Worm (Caenorhabditis elegans): ENCODE data around the gene F08F3.10.

F08F3.10 gene

DNA sequence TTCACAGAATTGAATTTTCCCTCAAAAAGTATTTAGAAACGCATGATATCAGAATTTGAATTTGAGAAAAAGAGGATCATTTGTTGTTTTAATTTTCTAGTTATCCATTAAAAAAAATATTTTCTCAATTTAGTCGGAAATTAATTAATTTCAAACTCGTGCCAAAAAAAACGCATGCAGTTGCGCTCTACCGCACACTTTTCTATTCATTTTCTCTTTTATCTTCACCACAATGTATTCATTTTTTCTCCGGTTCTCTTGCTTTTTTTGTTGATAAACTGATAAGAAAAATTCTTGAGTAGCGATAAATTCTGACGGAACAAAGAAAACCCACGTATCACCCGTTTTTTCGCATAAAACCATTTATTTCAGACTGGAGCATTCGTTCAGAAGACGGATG is 19.9 kb downstream of the F08F3.10 start, which contains the start of gene acl-6 (continued):
- no peak for TF ChIP-seq nhr-111 (GFP tag; optimal IDR thresholded peaks at IDR 0.05)
- peak in 1 of 2 experiments; percentile 76 for TF ChIP-seq mdl-1 (tag; optimal IDR thresholded peaks at IDR 0.05)
- no peak for TF ChIP-seq lin-39 (tag; optimal IDR thresholded peaks at IDR 0.05)
- TF ChIP-seq ztf-7 (tag; optimal IDR thresholded peaks at IDR 0.05) = no peak
- peak; percentile 67 for TF ChIP-seq hlh-30 (tag; optimal IDR thresholded peaks at IDR 0.05; ENCODE audit: insufficient read depth)
- TF ChIP-seq pqm-1 (tag; optimal IDR thresholded peaks at IDR 0.05) = peak; percentile 99
- TF ChIP-seq F44E2.7 (GFP tag; IDR thresholded peaks at IDR 0.05) = no peak
- peak in 1 of 2 experiments; percentile 85 for TF ChIP-seq lsy-2 (tag; optimal IDR thresholded peaks at IDR 0.05)
- TF ChIP-seq spr-3 (GFP tag; optimal IDR thresholded peaks at IDR 0.05) = no peak
- peak; percentile 59 for TF ChIP-seq lin-13 (GFP tag; optimal IDR thresholded peaks at IDR 0.05)
- TF ChIP-seq ZK337.2 (GFP tag; IDR thresholded peaks at IDR 0.05) = no peak
- TF ChIP-seq unc-130 (GFP tag; optimal IDR thresholded peaks at IDR 0.05) = no peak
- 0 out of 2 replicates have a peak, but pooled peaks have one; percentile 37 for TF ChIP-seq hmg-1.1 (GFP tag; IDR thresholded peaks at IDR 0.05)
- TF ChIP-seq zfp-3 (GFP tag; conservative IDR thresholded peaks at IDR 0.05) = no peak
- TF ChIP-seq daf-8 (GFP tag; IDR thresholded peaks at IDR 0.05) = no peak
- TF ChIP-seq gei-8 (GFP tag; optimal IDR thresholded peaks at IDR 0.05) = no peak
- no peak for TF ChIP-seq jun-1 (tag; optimal IDR thresholded peaks at IDR 0.05)
- no peak for TF ChIP-seq pha-4 (GFP tag; IDR thresholded peaks at IDR 0.05)
- TF ChIP-seq pha-4 (tag; optimal IDR thresholded peaks at IDR 0.05) = peak; percentile 14
- TF ChIP-seq zip-2 (tag; optimal IDR thresholded peaks at IDR 0.05) = no peak
- peak; percentile 85 for TF ChIP-seq php-3 (GFP tag; IDR thresholded peaks at IDR 0.05)
- TF ChIP-seq ceh-62 (tag; optimal IDR thresholded peaks at IDR 0.05) = no peak
- peak; percentile 3 for TF ChIP-seq nhr-11 (tag; optimal IDR thresholded peaks at IDR 0.05)
- TF ChIP-seq Y105C5A.15 (GFP tag; IDR thresholded peaks at IDR 0.05) = no peak
- no peak for TF ChIP-seq snpc-1.2 (GFP tag; IDR thresholded peaks at IDR 0.05)
- TF ChIP-seq mep-1 (tag; optimal IDR thresholded peaks at IDR 0.05) = peak; percentile 81
- TF ChIP-seq T20F7.1 (GFP tag; optimal IDR thresholded peaks at IDR 0.05) = no peak
- TF ChIP-seq nhr-77 (tag; optimal IDR thresholded peaks at IDR 0.05) = peak; percentile 95
- no peak for TF ChIP-seq T26A8.4 (GFP tag; IDR thresholded peaks at IDR 0.05)
- TF ChIP-seq nhr-48 (tag; optimal IDR thresholded peaks at IDR 0.05) = peak; percentile 37
- TF ChIP-seq dve-1 (tag; optimal IDR thresholded peaks at IDR 0.05; ENCODE audit: insufficient read depth) = peak; percentile 89
- TF ChIP-seq F49E8.2 (tag; optimal IDR thresholded peaks at IDR 0.05; ENCODE audit: borderline replicate concordance) = no peak
- TF ChIP-seq unc-62 (GFP tag; optimal IDR thresholded peaks at IDR 0.05 in 1 of 2) = no peak
- no peak for TF ChIP-seq unc-62 (tag; optimal IDR thresholded peaks at IDR 0.05)
- TF ChIP-seq arid-1 (GFP tag; conservative IDR thresholded peaks at IDR 0.05) = no peak

DNA sequence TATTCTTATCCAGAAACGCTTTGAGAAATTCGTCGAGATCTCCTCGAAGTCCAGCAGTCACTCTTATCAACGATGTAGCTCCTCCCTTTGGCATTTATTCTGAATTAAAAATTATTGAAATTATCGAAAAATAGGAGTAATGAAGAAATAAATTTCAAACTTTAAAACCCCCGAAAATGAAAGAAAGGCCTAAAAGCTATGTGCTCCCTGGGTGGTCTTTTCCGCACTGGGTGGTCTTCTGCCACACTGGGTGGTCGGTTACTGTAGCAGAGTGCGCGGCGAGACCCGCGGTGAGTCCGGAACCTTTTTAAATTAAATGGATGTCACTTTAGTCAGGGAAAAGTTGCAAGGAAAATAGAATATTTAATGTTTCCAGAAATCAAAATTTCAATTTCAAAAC is 25.9 kb downstream of the F08F3.10 start, which contains the start of gene snpc-1.3:
Gene snpc-1.3 (minus strand): TSS at position 101 of the 400 bp plus-strand sequence.
- TF ChIP-seq tra-1 (GFP tag; IDR thresholded peaks at IDR 0.05) (0 out of 2 replicates have a peak, but pooled peaks have one; percentile 63), snpc-4 (tag; optimal IDR thresholded peaks at IDR 0.05) (no peak)

DNA sequence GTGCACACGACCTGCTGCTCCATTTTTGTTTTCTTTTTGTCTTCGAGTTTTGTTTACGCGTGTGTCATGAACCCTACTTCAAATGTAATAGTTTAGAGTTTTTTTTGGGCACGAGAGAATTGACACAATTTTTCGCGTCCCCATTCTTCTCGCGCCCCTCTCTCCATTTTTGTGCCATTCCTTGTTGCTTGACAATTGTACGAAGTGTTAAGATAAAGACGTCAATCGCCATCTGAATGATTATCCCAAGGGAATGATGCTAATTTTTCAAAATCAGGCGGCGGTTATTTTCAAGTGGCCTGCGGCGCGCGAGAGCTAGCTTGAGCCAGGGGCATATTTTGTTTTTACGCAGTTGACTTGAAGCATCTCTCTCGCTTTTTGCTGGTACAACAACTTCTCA is 29.2 kb downstream of the F08F3.10 start:
- TF ChIP-seq unc-62 (GFP tag; optimal IDR thresholded peaks at IDR 0.05 in 1 of 2) (peak in 1 of 2 experiments; percentile 95), unc-62 (tag; optimal IDR thresholded peaks at IDR 0.05) (no peak), mdl-1 (tag; optimal IDR thresholded peaks at IDR 0.05) (no peak), T20F7.1 (GFP tag; optimal IDR thresholded peaks at IDR 0.05) (no peak), aha-1 (tag) (no peak)

DNA sequence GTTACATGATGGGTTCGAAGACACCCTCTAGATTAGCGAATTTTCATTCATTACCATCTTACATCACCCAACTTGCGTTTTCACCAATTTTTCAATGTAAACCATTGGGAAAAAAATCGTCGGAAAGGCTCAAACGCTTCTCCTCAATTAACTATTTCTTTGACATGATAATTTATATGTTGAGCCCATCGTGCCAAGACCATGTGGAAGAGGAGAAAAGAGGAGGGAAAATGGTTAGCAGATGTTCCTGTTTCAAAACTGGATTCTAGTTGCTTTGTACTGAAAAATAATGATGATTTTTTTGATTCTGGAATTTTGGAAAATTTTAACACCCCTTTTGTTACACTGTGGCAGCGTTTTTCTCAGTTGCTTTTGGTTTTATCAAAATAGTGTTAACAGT is 30.9 kb downstream of the F08F3.10 start:
- no peak for TF ChIP-seq nhr-48 (tag; optimal IDR thresholded peaks at IDR 0.05)
- peak in 1 of 2 experiments; percentile 57 for TF ChIP-seq unc-62 (GFP tag; optimal IDR thresholded peaks at IDR 0.05 in 1 of 2)
- no peak for TF ChIP-seq unc-62 (tag; optimal IDR thresholded peaks at IDR 0.05)

Measured in whole organism, L4 larva.